Worm (Caenorhabditis elegans): ENCODE results near the gene ciao-2B.

Gene ciao-2B

ce11 chrIII:13439415-13439814 is at the start of gene ciao-2B:
ciao-2B (minus strand) TSS chrIII:13439544.
- TF ChIP-seq C34F6.9 (tag; optimal IDR thresholded peaks at IDR 0.05) (peak; percentile 54), crh-2 (tag; optimal IDR thresholded peaks at IDR 0.05) (peak; percentile 15), nhr-21 (tag; optimal IDR thresholded peaks at IDR 0.05) (no peak), lsy-2 (tag; optimal IDR thresholded peaks at IDR 0.05) (peak in 1 of 2 experiments; percentile 64), lin-13 (GFP tag; optimal IDR thresholded peaks at IDR 0.05) (peak; percentile 37), nhr-25 (tag; optimal IDR thresholded peaks at IDR 0.05) (peak; percentile 6), unc-55 (GFP tag; optimal IDR thresholded peaks at IDR 0.05) (peak; percentile 63), peb-1 (tag; optimal IDR thresholded peaks at IDR 0.05) (no peak), gmeb-1 (tag; optimal IDR thresholded peaks at IDR 0.05) (peak; percentile 90), elt-3 (tag; optimal IDR thresholded peaks at IDR 0.05) (no peak)

- no peak for TF ChIP-seq sma-9 (GFP tag; optimal IDR thresholded peaks at IDR 0.05)
- TF ChIP-seq sma-9 (tag; optimal IDR thresholded peaks at IDR 0.05) = no peak
- TF ChIP-seq nhr-21 (tag; optimal IDR thresholded peaks at IDR 0.05) = no peak
- no peak for TF ChIP-seq zag-1 (tag; optimal IDR thresholded peaks at IDR 0.05)
- no peak for TF ChIP-seq elt-3 (tag; optimal IDR thresholded peaks at IDR 0.05)
- TF ChIP-seq elt-1 (tag; optimal IDR thresholded peaks at IDR 0.05) = no peak
These were observed 44.7 kb upstream of the ciao-2B start, which contains the start of gene acc-4 for ce11 chrIII:13484024-13484423. acc-4 (minus strand) TSS chrIII:13484124.

- no peak for TF ChIP-seq lin-11 (tag; optimal IDR thresholded peaks at IDR 0.05)
- no peak for TF ChIP-seq ZK546.5 (tag; optimal IDR thresholded peaks at IDR 0.05)
- no peak for TF ChIP-seq ztf-11 (tag; optimal IDR thresholded peaks at IDR 0.05)
- no peak for TF ChIP-seq aly-2 (tag; optimal IDR thresholded peaks at IDR 0.05)
- TF ChIP-seq nhr-237 (tag; optimal IDR thresholded peaks at IDR 0.05) = no peak
- no peak for TF ChIP-seq nhr-10 (tag; optimal IDR thresholded peaks at IDR 0.05)
These were observed 37.3 kb upstream of the ciao-2B start, which contains the start of gene T27E9.6 for ce11 chrIII:13476682-13477081. T27E9.6 (minus strand) TSS chrIII:13476782.

- TF ChIP-seq nhr-77 (tag; optimal IDR thresholded peaks at IDR 0.05) (no peak), lsy-2 (tag; optimal IDR thresholded peaks at IDR 0.05) (no peak), mdl-1 (tag; optimal IDR thresholded peaks at IDR 0.05) (no peak), nhr-10 (tag; optimal IDR thresholded peaks at IDR 0.05) (no peak), elt-3 (tag; optimal IDR thresholded peaks at IDR 0.05) (no peak), nhr-11 (tag; optimal IDR thresholded peaks at IDR 0.05) (no peak), nhr-129 (tag; optimal IDR thresholded peaks at IDR 0.05) (no peak), lin-39 (tag; optimal IDR thresholded peaks at IDR 0.05) (no peak)
These were observed 35.1 kb upstream of the ciao-2B start for ce11 chrIII:13474482-13474881.

ce11 chrIII:13471504-13471903 is 32.2 kb upstream of the ciao-2B start, which contains the start of gene pssy-2:
pssy-2 (plus strand) TSS chrIII:13471804.
- TF ChIP-seq zag-1 (tag; optimal IDR thresholded peaks at IDR 0.05) (no peak), lin-11 (tag; optimal IDR thresholded peaks at IDR 0.05) (no peak), nhr-129 (tag; optimal IDR thresholded peaks at IDR 0.05) (no peak), F13H6.1 (tag; optimal IDR thresholded peaks at IDR 0.05) (no peak), fos-1 (tag; optimal IDR thresholded peaks at IDR 0.05) (no peak), R02D3.7 (tag; optimal IDR thresholded peaks at IDR 0.05) (no peak), unc-39 (tag; optimal IDR thresholded peaks at IDR 0.05) (no peak), sma-3 (GFP tag; optimal IDR thresholded peaks at IDR 0.05) (no peak), crh-2 (tag; optimal IDR thresholded peaks at IDR 0.05) (no peak), elt-3 (tag; optimal IDR thresholded peaks at IDR 0.05) (no peak), unc-55 (GFP tag; optimal IDR thresholded peaks at IDR 0.05) (no peak), ceh-16 (tag; optimal IDR thresholded peaks at IDR 0.05) (no peak), lsy-2 (tag; optimal IDR thresholded peaks at IDR 0.05) (no peak)

ce11 chrIII:13465918-13466592 is 26.7 kb upstream of the ciao-2B start, which contains the start of gene cdk-5:
cdk-5 (minus strand) TSS chrIII:13466342.
- TF ChIP-seq lin-13 (GFP tag; optimal IDR thresholded peaks at IDR 0.05) (peak; percentile 88), ztf-4 (tag; optimal IDR thresholded peaks at IDR 0.05) (peak; percentile 87), snpc-4 (tag; optimal IDR thresholded peaks at IDR 0.05) (peak; percentile 20), lin-39 (tag; optimal IDR thresholded peaks at IDR 0.05) (no peak), gmeb-1 (tag; optimal IDR thresholded peaks at IDR 0.05) (peak; percentile 94), ceh-82 (tag; optimal IDR thresholded peaks at IDR 0.05) (peak; percentile 42), fos-1 (tag; optimal IDR thresholded peaks at IDR 0.05) (peak; percentile 74), unc-62 (GFP tag; optimal IDR thresholded peaks at IDR 0.05) (no peak), crh-2 (tag; optimal IDR thresholded peaks at IDR 0.05) (peak; percentile 98), unc-55 (GFP tag; optimal IDR thresholded peaks at IDR 0.05) (peak; percentile 98), nhr-10 (tag; optimal IDR thresholded peaks at IDR 0.05) (peak; percentile 65), R02D3.7 (tag; optimal IDR thresholded peaks at IDR 0.05) (peak; percentile 60), lin-11 (tag; optimal IDR thresholded peaks at IDR 0.05) (peak; percentile 73), ZK546.5 (tag; optimal IDR thresholded peaks at IDR 0.05) (peak; percentile 83), F13H6.1 (tag; optimal IDR thresholded peaks at IDR 0.05) (peak; percentile 88), ztf-11 (tag; optimal IDR thresholded peaks at IDR 0.05) (no peak), mdl-1 (tag; optimal IDR thresholded peaks at IDR 0.05) (peak in 1 of 2 experiments; percentile 32), nhr-25 (tag; optimal IDR thresholded peaks at IDR 0.05) (peak; percentile 94), egl-27 (tag; optimal IDR thresholded peaks at IDR 0.05) (peak; percentile 86), C34F6.9 (tag; optimal IDR thresholded peaks at IDR 0.05) (peak; percentile 99), mbf-1 (tag; optimal IDR thresholded peaks at IDR 0.05) (no peak), lsy-2 (tag; optimal IDR thresholded peaks at IDR 0.05) (peak; percentile 94 to 97), blmp-1 (tag; optimal IDR thresholded peaks at IDR 0.05; ENCODE audit: insufficient read depth) (peak; percentile 49), sma-9 (GFP tag; optimal IDR thresholded peaks at IDR 0.05) (peak; percentile 93), sma-9 (tag; optimal IDR thresholded peaks at IDR 0.05) (no peak), mab-5 (tag; optimal IDR thresholded peaks at IDR 0.05) (peak; percentile 89), aly-2 (tag; optimal IDR thresholded peaks at IDR 0.05) (peak; percentile 22)

All from whole organism, L2 larva.